Fruit fly (Drosophila melanogaster): Measurements from ENCODE around the gene Ras64B.

Gene Ras64B

DNA sequence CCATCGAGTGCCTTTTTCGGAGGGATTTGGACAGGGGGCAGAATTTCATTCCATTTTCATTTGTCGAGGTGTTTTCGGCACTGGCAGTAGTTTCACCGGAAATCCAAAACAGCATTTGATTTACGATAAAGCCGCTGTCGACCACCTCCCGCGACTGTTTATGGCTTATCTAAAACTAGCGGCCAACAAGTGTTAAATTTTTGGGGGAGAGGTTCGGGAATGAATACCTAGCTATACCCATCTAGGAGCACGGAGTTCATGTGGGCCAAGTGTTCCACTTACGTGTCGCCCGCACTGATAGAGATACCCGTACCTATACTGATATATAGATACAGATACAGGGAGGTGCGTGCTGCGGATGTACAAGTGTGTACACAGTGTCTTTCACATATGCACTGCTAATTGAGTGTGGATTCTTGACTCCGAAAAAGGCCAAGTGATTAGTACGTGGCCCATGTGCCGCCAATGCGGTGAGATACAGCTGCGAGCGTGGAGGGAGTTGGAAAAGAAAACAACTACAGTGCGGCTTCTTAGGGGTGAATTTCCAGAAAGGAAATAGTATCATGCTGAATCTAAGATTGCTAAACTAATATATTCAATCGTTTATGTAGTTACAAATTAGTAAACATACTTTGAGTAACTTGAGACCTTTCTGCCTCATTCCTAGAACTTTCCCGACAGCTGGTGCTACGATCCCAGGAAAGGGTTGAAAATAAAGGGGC lies 19.1 kb upstream of the Ras64B start:
- TF ChIP-seq Eip75B (GFP tag; optimal IDR thresholded peaks at IDR 0.05) (no peak), dsx (GFP tag; optimal IDR thresholded peaks at IDR 0.05; ENCODE audit: poor library complexity, severe bottlenecking) (no peak), CG7368 (GFP tag; optimal IDR thresholded peaks at IDR 0.05) (no peak), fkh (GFP tag; optimal IDR thresholded peaks at IDR 0.05) (peak; percentile 57), Eip78C (GFP tag) (peak; percentile 70), Ets21C (GFP tag; optimal IDR thresholded peaks at IDR 0.05) (no peak), vri (GFP tag; optimal IDR thresholded peaks at IDR 0.05) (no peak), CG6792 (GFP tag; optimal IDR thresholded peaks at IDR 0.05) (no peak), topi (GFP tag; optimal IDR thresholded peaks at IDR 0.05) (peak; percentile 4), cyc (GFP tag; optimal IDR thresholded peaks at IDR 0.05) (no peak), svp (GFP tag) (peak; percentile 53), lz (GFP tag; optimal IDR thresholded peaks at IDR 0.05) (no peak), CG11294 (GFP tag; IDR thresholded peaks at IDR 0.05) (no peak), CG8632 (GFP tag; optimal IDR thresholded peaks at IDR 0.05) (no peak), CG8319 (GFP tag; optimal IDR thresholded peaks at IDR 0.05) (peak; percentile 1), CG10631 (GFP tag; optimal IDR thresholded peaks at IDR 0.05) (no peak), achi (GFP tag; optimal IDR thresholded peaks at IDR 0.05) (peak; percentile 16), dac (GFP tag; optimal IDR thresholded peaks at IDR 0.05) (no peak), Hr4 (GFP tag; optimal IDR thresholded peaks at IDR 0.05) (no peak)

DNA sequence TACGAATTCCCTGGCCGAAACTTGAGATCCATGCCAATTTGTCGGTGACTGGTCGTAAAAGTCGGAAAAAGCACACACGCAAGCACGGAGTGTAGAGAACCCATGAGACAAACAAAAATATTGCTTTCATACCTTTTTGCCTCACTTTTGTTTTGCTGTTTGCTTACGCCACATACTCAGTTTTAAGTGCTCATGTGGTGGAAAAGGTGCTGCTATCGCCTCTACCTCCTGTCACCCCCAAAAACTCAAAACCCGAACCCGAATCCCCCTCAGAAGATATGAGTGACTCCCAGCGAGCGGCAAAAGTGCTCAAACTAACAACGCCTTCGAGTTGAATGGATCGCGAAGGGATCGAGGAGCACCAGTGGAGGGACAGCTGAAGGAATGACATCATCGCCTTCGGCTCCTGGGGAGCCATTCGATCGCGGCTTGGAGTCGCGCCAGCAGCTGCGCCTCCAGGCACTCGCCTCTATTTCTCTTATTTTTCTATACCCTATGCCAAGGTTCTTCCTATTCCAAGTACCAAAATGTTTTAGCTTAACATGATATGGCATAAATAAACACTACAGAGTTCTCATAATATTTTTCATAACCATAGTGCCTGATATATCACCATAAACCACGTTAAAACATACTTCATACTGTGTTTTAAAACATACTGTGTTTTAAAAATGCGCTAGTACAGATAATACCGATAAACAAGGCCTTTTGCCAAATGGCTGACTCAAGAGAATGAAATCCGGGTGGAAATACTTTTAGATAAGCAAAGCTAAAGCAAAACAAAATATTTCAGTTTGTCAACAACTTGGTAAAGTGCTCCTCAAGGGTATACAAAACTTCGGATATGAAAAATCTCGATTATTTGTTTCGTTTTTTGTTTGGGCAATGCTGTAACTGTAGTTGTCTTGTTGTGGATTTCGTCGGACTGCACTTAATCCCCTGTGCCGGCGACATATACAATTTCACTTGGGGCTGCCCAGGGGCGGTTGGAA lies 18.2 kb upstream of the Ras64B start:
- TF ChIP-seq achi (GFP tag; optimal IDR thresholded peaks at IDR 0.05), result no peak
- TF ChIP-seq CG8319 (GFP tag; optimal IDR thresholded peaks at IDR 0.05), result no peak
- no peak for TF ChIP-seq CG6854 (GFP tag; optimal IDR thresholded peaks at IDR 0.05)
- peak; percentile 12 for TF ChIP-seq CG31627 (GFP tag; optimal IDR thresholded peaks at IDR 0.05)
- no peak for TF ChIP-seq dsx (GFP tag; optimal IDR thresholded peaks at IDR 0.05; ENCODE audit: poor library complexity, severe bottlenecking)
- TF ChIP-seq Ets96B (tag; optimal IDR thresholded peaks at IDR 0.05), result no peak
- peak; percentile 5 for TF ChIP-seq Hr39 (GFP tag; optimal IDR thresholded peaks at IDR 0.05)
- TF ChIP-seq Hr4 (GFP tag; optimal IDR thresholded peaks at IDR 0.05), result peak; percentile 29
- peak; percentile 29 for TF ChIP-seq fkh (GFP tag; optimal IDR thresholded peaks at IDR 0.05)
- no peak for TF ChIP-seq CG11762 (GFP tag; optimal IDR thresholded peaks at IDR 0.05; ENCODE audit: insufficient read depth)
- no peak for TF ChIP-seq fd85E (GFP tag; optimal IDR thresholded peaks at IDR 0.05)
- TF ChIP-seq spab (GFP tag; optimal IDR thresholded peaks at IDR 0.05), result no peak
- TF ChIP-seq eg (GFP tag; IDR thresholded peaks at IDR 0.05), result no peak
- TF ChIP-seq Eip75B (GFP tag; optimal IDR thresholded peaks at IDR 0.05), result no peak
- peak; percentile 9 for TF ChIP-seq pdm3 (GFP tag; optimal IDR thresholded peaks at IDR 0.05)
- TF ChIP-seq CG11902 (GFP tag; optimal IDR thresholded peaks at IDR 0.05), result no peak
- TF ChIP-seq CG7368 (GFP tag; optimal IDR thresholded peaks at IDR 0.05), result no peak
- TF ChIP-seq CG8119 (GFP tag; IDR thresholded peaks at IDR 0.05), result no peak
- TF ChIP-seq dac (GFP tag; optimal IDR thresholded peaks at IDR 0.05), result no peak
- TF ChIP-seq svp (GFP tag), result peak; percentile 17
- TF ChIP-seq CG6276 (GFP tag; optimal IDR thresholded peaks at IDR 0.05), result no peak
- peak; percentile 9 for TF ChIP-seq net (GFP tag; optimal IDR thresholded peaks at IDR 0.05)
- TF ChIP-seq cyc (GFP tag; optimal IDR thresholded peaks at IDR 0.05), result no peak
- TF ChIP-seq CG10669 (GFP tag; optimal IDR thresholded peaks at IDR 0.05), result no peak
- TF ChIP-seq CG15336 (GFP tag; IDR thresholded peaks at IDR 0.05), result no peak
- no peak for TF ChIP-seq Smox (GFP tag; optimal IDR thresholded peaks at IDR 0.05)
- no peak for TF ChIP-seq CG10631 (GFP tag; optimal IDR thresholded peaks at IDR 0.05)
- TF ChIP-seq CG32006 (GFP tag; optimal IDR thresholded peaks at IDR 0.05), result peak; percentile 50
- peak; percentile 27 for TF ChIP-seq Sox14 (GFP tag; optimal IDR thresholded peaks at IDR 0.05)
- no peak for TF ChIP-seq Eip93F (GFP tag; optimal IDR thresholded peaks at IDR 0.05)
- TF ChIP-seq CG9139 (GFP tag; optimal IDR thresholded peaks at IDR 0.05), result no peak
- no peak for TF ChIP-seq CG8632 (GFP tag; optimal IDR thresholded peaks at IDR 0.05)
- no peak for TF ChIP-seq topi (GFP tag; optimal IDR thresholded peaks at IDR 0.05)
- TF ChIP-seq CG3032 (tag; optimal IDR thresholded peaks at IDR 0.05), result no peak
- no peak for TF ChIP-seq esn (GFP tag; optimal IDR thresholded peaks at IDR 0.05)
- no peak for TF ChIP-seq Sox15 (GFP tag; optimal IDR thresholded peaks at IDR 0.05)
- no peak for TF ChIP-seq CG34406 (GFP tag; optimal IDR thresholded peaks at IDR 0.05)
- TF ChIP-seq CG4318 (GFP tag; optimal IDR thresholded peaks at IDR 0.05), result no peak
- no peak for TF ChIP-seq CG3919 (GFP tag; optimal IDR thresholded peaks at IDR 0.05)

All from whole organism, prepupa.